Fruit fly (Drosophila melanogaster) whole organism, embryonic: Measurements from ENCODE around the gene CG3149.
A peak's percentile ranks its signal among the peaks of the same experiment; 100 is the strongest.

Experiments
- ATbp ChIP-seq: fragments of 200-800 bp; sonication (Bioruptor generic); optimal IDR thresholded peaks from 2 replicates; lab custom pipeline; 2017; ENCODE audit warnings: missing biosample characterization, mild to moderate bottlenecking, missing genetic modification characterization, missing genetic modification reagents
- B-H1 ChIP-seq: fragments of 200-800 bp; sonication (Bioruptor generic); IDR thresholded peaks from 3 replicates; pipeline ENCODE4 v1.3.6; 2022; ENCODE audit warnings: missing biosample characterization, missing genetic modification characterization
- CG11696 ChIP-seq: fragments of 200-800 bp; sonication (Bioruptor generic); IDR thresholded peaks from 2 replicates; pipeline ENCODE4 v1.3.6; 2022; ENCODE audit warnings: missing biosample characterization, missing genetic modification characterization
- CG14050 ChIP-seq: fragments of 200-800 bp; sonication (Bioruptor generic); IDR thresholded peaks from 3 replicates; pipeline ENCODE4 v1.3.6; 2022; ENCODE audit warnings: missing biosample characterization, missing genetic modification characterization
- CG16779 ChIP-seq: fragments of 200-800 bp; sonication (Bioruptor generic); IDR thresholded peaks from 2 replicates; pipeline ENCODE4 v1.3.6; 2022; ENCODE audit warnings: missing biosample characterization, missing genetic modification characterization
- CG17328 ChIP-seq: fragments of 200-800 bp; sonication (Bioruptor generic); IDR thresholded peaks from 2 replicates; pipeline ENCODE4 v1.3.6; 2022; ENCODE audit warnings: missing biosample characterization, missing genetic modification characterization
- CG18619 ChIP-seq: fragments of 200-800 bp; sonication (Bioruptor generic); optimal IDR thresholded peaks from 3 replicates; lab custom pipeline; 2017; ENCODE audit warnings: missing biosample characterization, mild to moderate bottlenecking, missing genetic modification characterization
- CG2678 ChIP-seq: fragments of 200-800 bp; sonication (Bioruptor generic); optimal IDR thresholded peaks from 3 replicates; lab custom pipeline; 2019; ENCODE audit warnings: missing biosample characterization, mild to moderate bottlenecking, missing genetic modification characterization, moderate library complexity
- CG3163 ChIP-seq: fragments of 200-800 bp; sonication (Bioruptor generic); optimal IDR thresholded peaks from 3 replicates; lab custom pipeline; 2016; ENCODE audit warnings: missing biosample characterization, missing genetic modification characterization
- CG3281 ChIP-seq: fragments of 200-800 bp; sonication (Bioruptor generic); optimal IDR thresholded peaks from 3 replicates; lab custom pipeline; 2017; ENCODE audit warnings: missing biosample characterization, mild to moderate bottlenecking, missing genetic modification characterization
- CG4328 ChIP-seq: fragments of 200-800 bp; sonication (Bioruptor generic); optimal IDR thresholded peaks from 3 replicates; lab custom pipeline; 2017; ENCODE audit warnings: missing biosample characterization, missing genetic modification reagents, missing genetic modification characterization
- CG43689 ChIP-seq: fragments of 200-800 bp; sonication (Bioruptor generic); IDR thresholded peaks from 2 replicates; pipeline ENCODE4 v1.3.6; 2022; ENCODE audit warnings: missing biosample characterization, missing genetic modification characterization
- CG6254 ChIP-seq: fragments of 200-800 bp; sonication (Bioruptor generic); optimal IDR thresholded peaks from 3 replicates; lab custom pipeline; 2017; ENCODE audit warnings: mild to moderate bottlenecking, missing biosample characterization, missing genetic modification reagents, missing genetic modification characterization
- CG6272 ChIP-seq: fragments of 200-800 bp; sonication (Bioruptor generic); IDR thresholded peaks from 2 replicates; pipeline ENCODE4 v1.3.6; 2022; ENCODE audit warnings: missing biosample characterization, missing genetic modification characterization
- CG6683 ChIP-seq: fragments of 200-800 bp; sonication (Bioruptor generic); optimal IDR thresholded peaks from 2 replicates; lab custom pipeline; 2017; ENCODE audit warnings: missing biosample characterization, mild to moderate bottlenecking, missing genetic modification characterization, missing genetic modification reagents
- CG7963 ChIP-seq: fragments of 200-800 bp; sonication (Bioruptor generic); IDR thresholded peaks from 3 replicates; pipeline ENCODE4 v1.3.6; 2022; ENCODE audit warnings: missing biosample characterization, missing genetic modification characterization; ENCODE audit not compliant: partially characterized antibody
- CG8089 ChIP-seq: fragments of 200-800 bp; sonication (Bioruptor generic); optimal IDR thresholded peaks from 3 replicates; lab custom pipeline; 2016; ENCODE audit warnings: missing biosample characterization, missing genetic modification characterization
- CG9727 ChIP-seq: fragments of 200-800 bp; sonication (Bioruptor generic); optimal IDR thresholded peaks from 3 replicates; lab custom pipeline; 2017; ENCODE audit warnings: missing biosample characterization, mild to moderate bottlenecking, missing genetic modification characterization
- CoRest ChIP-seq: fragments of 200-800 bp; sonication (Bioruptor generic); optimal IDR thresholded peaks from 3 replicates; lab custom pipeline; 2018; ENCODE audit warnings: missing biosample characterization, mild to moderate bottlenecking, missing genetic modification characterization, moderate library complexity
- HHEX ChIP-seq: fragments of 200-800 bp; sonication (Bioruptor generic); optimal IDR thresholded peaks from 3 replicates; lab custom pipeline; 2017; ENCODE audit warnings: missing biosample characterization, mild to moderate bottlenecking, missing genetic modification characterization, missing genetic modification reagents
- Hr51 ChIP-seq, 2 experiments: fragments of 200-800 bp; sonication (Bioruptor generic); optimal IDR thresholded peaks; 2 replicates in 1 of 2; 3 replicates in 1 of 2; lab custom pipeline; 2016 to 2018; ENCODE audit warnings: missing biosample characterization in 2 of 2, missing genetic modification characterization in 2 of 2, mild to moderate bottlenecking in 1 of 2, moderate library complexity in 1 of 2
- Lhr ChIP-seq: fragments of 200-800 bp; sonication (Bioruptor generic); optimal IDR thresholded peaks from 3 replicates; lab custom pipeline; 2017; ENCODE audit warnings: mild to moderate bottlenecking, missing biosample characterization, missing genetic modification reagents, missing genetic modification characterization
- Max ChIP-seq: fragments of 200-800 bp; sonication (Bioruptor generic); optimal IDR thresholded peaks from 2 replicates; lab custom pipeline; 2016; ENCODE audit warnings: missing biosample characterization, mild to moderate bottlenecking, missing genetic modification characterization
- NC2α ChIP-seq: fragments of 200-800 bp; sonication (Bioruptor generic); optimal IDR thresholded peaks from 2 replicates; lab custom pipeline; 2016; ENCODE audit warnings: missing biosample characterization, missing genetic modification characterization
- NC2β ChIP-seq: fragments of 200-800 bp; sonication (Bioruptor generic); optimal IDR thresholded peaks from 2 replicates; lab custom pipeline; 2016; ENCODE audit warnings: missing biosample characterization, missing genetic modification characterization
- Optix ChIP-seq: fragments of 200-800 bp; sonication (Bioruptor generic); IDR thresholded peaks from 3 replicates; pipeline ENCODE4 v1.3.6; 2022; ENCODE audit warnings: missing biosample characterization, missing genetic modification characterization
- Sin3A ChIP-seq: fragments of >200 bp; optimal IDR thresholded peaks from 2 replicates; lab custom pipeline; 2018
- bab2 ChIP-seq: fragments of 200-800 bp; sonication (Bioruptor generic); optimal IDR thresholded peaks from 2 replicates; lab custom pipeline; 2016; ENCODE audit warnings: missing biosample characterization, missing genetic modification characterization
- bowl ChIP-seq: fragments of 200-800 bp; sonication (Bioruptor generic); IDR thresholded peaks from 2 replicates; pipeline ENCODE4 v1.3.6; 2022; ENCODE audit warnings: missing biosample characterization, missing genetic modification characterization
- cad ChIP-seq: fragments of >200 bp; optimal IDR thresholded peaks from 2 replicates; lab custom pipeline; 2017; ENCODE audit warnings: missing biosample characterization, missing genetic modification characterization
- disco-r ChIP-seq: fragments of 200-800 bp; sonication (Bioruptor generic); optimal IDR thresholded peaks from 2 replicates; lab custom pipeline; 2016; ENCODE audit warnings: missing biosample characterization, missing genetic modification characterization
- en ChIP-seq: fragments of 200-800 bp; sonication (Bioruptor generic); optimal IDR thresholded peaks from 2 replicates; lab custom pipeline; 2016; ENCODE audit warnings: missing biosample characterization, missing genetic modification characterization
- eve ChIP-seq, 2 experiments: fragments of >200 bp; optimal IDR thresholded peaks; 2 replicates each; lab custom pipeline; 2017; ENCODE audit warnings: missing biosample characterization in 2 of 2, missing genetic modification characterization in 2 of 2
- fd96Cb ChIP-seq: fragments of 200-800 bp; sonication (Bioruptor generic); optimal IDR thresholded peaks from 2 replicates; lab custom pipeline; 2018; ENCODE audit warnings: missing biosample characterization, mild to moderate bottlenecking, missing genetic modification characterization, moderate library complexity
- ftz-f1 ChIP-seq: fragments of 200-800 bp; sonication (Bioruptor generic); optimal IDR thresholded peaks from 2 replicates; lab custom pipeline; 2016; ENCODE audit warnings: missing biosample characterization, missing genetic modification characterization
- hth ChIP-seq: fragments of >200 bp; optimal IDR thresholded peaks from 2 replicates; lab custom pipeline; 2017; ENCODE audit warnings: inconsistent platforms
- insv ChIP-seq, 2 experiments: fragments of 200-800 bp; sonication (Bioruptor generic); optimal IDR thresholded peaks; 3 replicates each; lab custom pipeline; 2016 to 2018; ENCODE audit warnings: missing biosample characterization in 2 of 2, missing genetic modification characterization in 2 of 2
- kah ChIP-seq: fragments of 200-800 bp; sonication (Bioruptor generic); optimal IDR thresholded peaks from 2 replicates; lab custom pipeline; 2018; ENCODE audit warnings: missing biosample characterization, mild to moderate bottlenecking, missing genetic modification characterization
- lbe ChIP-seq: fragments of 200-800 bp; sonication (Bioruptor generic); optimal IDR thresholded peaks from 2 replicates; lab custom pipeline; 2016; ENCODE audit warnings: missing biosample characterization, mild to moderate bottlenecking, missing genetic modification characterization
- lilli ChIP-seq: fragments of 200-800 bp; sonication (Bioruptor generic); optimal IDR thresholded peaks from 3 replicates; lab custom pipeline; 2016; ENCODE audit warnings: missing biosample characterization, missing genetic modification characterization
- lola ChIP-seq, 3 experiments: fragments of >200 bp in 2 of 3; fragments of 200-800 bp in 1 of 3; sonication (Bioruptor generic) in 1 of 3; optimal IDR thresholded peaks; 2 replicates each; lab custom pipeline; 2017 to 2019; ENCODE audit warnings: missing biosample characterization in 3 of 3, missing genetic modification characterization in 3 of 3, mild to moderate bottlenecking in 1 of 3, moderate library complexity in 1 of 3
- maf-S ChIP-seq: fragments of 200-800 bp; sonication (Bioruptor generic); optimal IDR thresholded peaks from 2 replicates; lab custom pipeline; 2016; ENCODE audit warnings: missing biosample characterization, missing genetic modification characterization
- nom ChIP-seq: fragments of 200-800 bp; sonication (Bioruptor generic); optimal IDR thresholded peaks from 2 replicates; lab custom pipeline; 2017; ENCODE audit warnings: missing biosample characterization, missing genetic modification characterization, mild to moderate bottlenecking, moderate library complexity, missing genetic modification reagents
- repo ChIP-seq: fragments of 200-800 bp; sonication (Bioruptor generic); optimal IDR thresholded peaks from 2 replicates; lab custom pipeline; 2016; ENCODE audit warnings: missing biosample characterization, missing genetic modification characterization
- sc ChIP-seq, 3 experiments: fragments of >200 bp in 2 of 3; fragments of 200-800 bp in 1 of 3; sonication (Bioruptor generic) in 1 of 3; optimal IDR thresholded peaks; 2 replicates in 2 of 3; 3 replicates in 1 of 3; lab custom pipeline; 2017; ENCODE audit warnings: mild to moderate bottlenecking in 1 of 3, missing biosample characterization in 1 of 3, missing genetic modification characterization in 1 of 3, missing genetic modification reagents in 1 of 3
- sim ChIP-seq: fragments of 200-800 bp; sonication (Bioruptor generic); IDR thresholded peaks from 2 replicates; pipeline ENCODE4 v1.3.6; 2022; ENCODE audit warnings: missing biosample characterization, missing genetic modification characterization
- tx ChIP-seq: fragments of 200-800 bp; sonication (Bioruptor generic); optimal IDR thresholded peaks from 2 replicates; lab custom pipeline; 2016; ENCODE audit warnings: missing biosample characterization, missing genetic modification characterization
- unpg ChIP-seq: fragments of 200-800 bp; sonication (Bioruptor generic); optimal IDR thresholded peaks from 3 replicates; lab custom pipeline; 2018; ENCODE audit warnings: missing biosample characterization, mild to moderate bottlenecking, missing genetic modification characterization, moderate library complexity
- yki ChIP-seq: fragments of >200 bp; optimal IDR thresholded peaks from 3 replicates; lab custom pipeline; 2018
- zfh1 ChIP-seq: fragments of 200-800 bp; sonication (Bioruptor generic); IDR thresholded peaks from 3 replicates; pipeline ENCODE4 v1.3.6; 2022; ENCODE audit warnings: missing biosample characterization, missing genetic modification characterization

The CG3149 gene

dm6 chrX:5648437-5648959, 46.5 kb downstream of the CG3149 start, which contains the start of gene OtopLa (continued):
- TF ChIP-seq unpg (peak; percentile 89), B-H1 (peak; percentile 71), CG3163 (GFP tag; lab: Kevin White, UChicago) (peak; percentile 61), ATbp (GFP tag; lab: Kevin White, UChicago) (peak; percentile 86), CG11696 (GFP tag; lab: Robert Waterston, UW) (peak; percentile 50), fd96Cb (peak; percentile 79), eve (GFP tag; optimal IDR thresholded peaks at IDR 0.05; lab: Kevin White, UChicago) (no peak), tx (GFP tag; lab: Kevin White, UChicago) (peak; percentile 67), zfh1 (GFP tag; lab: Robert Waterston, UW) (peak; percentile 93), lbe (GFP tag; lab: Kevin White, UChicago) (peak; percentile 18), kah (GFP tag; lab: Kevin White, UChicago) (peak; percentile 66), HHEX (GFP tag; lab: Kevin White, UChicago) (peak; percentile 73), repo (peak; percentile 63), cad (no peak), NC2β (peak; percentile 78), insv (GFP tag; optimal IDR thresholded peaks at IDR 0.05; lab: Kevin White, UChicago) (no peak), CG17328 (GFP tag; lab: Robert Waterston, UW) (peak; percentile 91), Lhr (GFP tag; lab: Kevin White, UChicago) (peak; percentile 54), CG16779 (GFP tag; lab: Robert Waterston, UW) (peak; percentile 62; the same call in 1 of the 2 replicates), CG4328 (GFP tag; lab: Kevin White, UChicago) (peak; percentile 26), Sin3A (lab: Kevin White, UChicago) (no peak), en (GFP tag; lab: Kevin White, UChicago) (peak; percentile 80), CG6272 (GFP tag; lab: Robert Waterston, UW) (peak; percentile 81), NC2α (GFP tag; lab: Kevin White, UChicago) (peak; percentile 44), CG2678 (peak; percentile 86), maf-S (GFP tag; lab: Kevin White, UChicago) (peak; percentile 56), CG3281 (GFP tag; lab: Kevin White, UChicago) (peak; percentile 79), ftz-f1 (no peak), disco-r (peak; percentile 43), Optix (GFP tag; lab: Robert Waterston, UW) (peak; percentile 79), bowl (GFP tag; lab: Robert Waterston, UW) (peak; percentile 77), bab2 (peak; percentile 84), CG6683 (GFP tag; lab: Kevin White, UChicago) (peak; percentile 72), yki (lab: Kevin White, UChicago) (no peak), CoRest (peak; percentile 75), CG43689 (GFP tag; lab: Robert Waterston, UW) (peak; percentile 36; the same call in 1 of the 2 replicates), CG14050 (peak; percentile 70), hth (lab: Kevin White, UChicago) (no peak), CG18619 (peak; percentile 67), CG6254 (GFP tag; lab: Kevin White, UChicago) (peak; percentile 78), lola (GFP tag; optimal IDR thresholded peaks at IDR 0.05; lab: Kevin White, UChicago) (peak in 1 of 3 experiments; percentile 75), Max (GFP tag; lab: Kevin White, UChicago) (peak; percentile 62), CG7963 (GFP tag; lab: Robert Waterston, UW) (no peak), nom (peak; percentile 26), Hr51 (GFP tag; optimal IDR thresholded peaks at IDR 0.05; lab: Kevin White, UChicago) (peak; percentile 58 to 82), sim (peak; percentile 67; the same call in 1 of the 2 replicates), CG8089 (GFP tag; lab: Kevin White, UChicago) (peak; percentile 76), lilli (GFP tag; lab: Kevin White, UChicago) (peak; percentile 84), CG9727 (GFP tag; lab: Kevin White, UChicago) (peak; percentile 79), sc (optimal IDR thresholded peaks at IDR 0.05; lab: Kevin White, UChicago) (no peak), sc (GFP tag; optimal IDR thresholded peaks at IDR 0.05; lab: Kevin White, UChicago) (peak; percentile 60)
